Worm (Caenorhabditis elegans): ENCODE measurements around the gene lnkn-1.

DNA sequence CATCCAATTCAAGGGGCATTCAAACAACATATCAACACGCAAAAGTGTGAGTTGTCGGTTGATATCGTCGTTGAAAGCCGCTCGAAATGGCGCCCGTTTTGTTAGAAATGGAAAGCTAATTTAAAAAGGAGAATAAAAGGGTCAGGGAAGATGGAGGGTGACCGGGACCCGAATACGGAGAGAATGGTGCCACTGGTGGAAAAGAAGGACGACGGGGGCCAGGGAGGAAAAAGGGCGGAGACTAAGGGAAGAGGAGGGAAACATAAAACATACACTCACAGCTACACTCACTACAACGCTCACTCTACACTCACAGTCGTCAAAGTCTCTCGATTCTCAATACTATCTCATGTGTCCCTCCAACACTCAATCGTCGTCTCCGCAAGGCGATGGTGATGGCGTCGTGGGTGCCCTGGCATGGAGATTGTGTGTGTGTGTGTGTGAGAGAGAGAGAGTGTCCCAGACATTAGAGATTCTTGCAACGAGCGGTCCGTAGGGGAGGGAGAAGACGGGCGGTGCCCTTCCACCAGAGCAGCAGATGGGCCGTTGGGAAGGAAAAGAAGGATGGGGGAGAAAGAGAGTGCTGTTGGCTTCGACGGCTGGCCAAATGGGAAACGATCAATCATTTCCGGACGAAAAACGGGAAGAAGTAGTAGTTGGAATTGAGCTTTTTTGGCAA lies 15.9 kb upstream of the lnkn-1 start:
- TF ChIP-seq sptf-1 (tag; optimal IDR thresholded peaks at IDR 0.05), result peak; percentile 60
- no peak for TF ChIP-seq mab-5 (tag; optimal IDR thresholded peaks at IDR 0.05)
- peak; percentile 91 for TF ChIP-seq unc-62 (GFP tag; optimal IDR thresholded peaks at IDR 0.05)
- TF ChIP-seq snpc-4 (tag; optimal IDR thresholded peaks at IDR 0.05), result no peak
- no peak for TF ChIP-seq elt-3 (tag; optimal IDR thresholded peaks at IDR 0.05)
- TF ChIP-seq elt-1 (tag; optimal IDR thresholded peaks at IDR 0.05; ENCODE audit: borderline replicate concordance, insufficient read depth), result no peak

All from whole organism, mixed stage, embryonic.